Fruit fly (Drosophila melanogaster): ENCODE data around the gene hid.

dm6 chr3L:18201194-18201593 is 15.8 kb upstream of the hid start, which contains the start of gene CG7320:
- no peak for TF ChIP-seq CG7928 (GFP tag; optimal IDR thresholded peaks at IDR 0.05)
- TF ChIP-seq exex (tag; optimal IDR thresholded peaks at IDR 0.05) = no peak
- TF ChIP-seq CG1602 (GFP tag; optimal IDR thresholded peaks at IDR 0.05) = no peak
- no peak for TF ChIP-seq CG30020 (tag; optimal IDR thresholded peaks at IDR 0.05)
- no peak for TF ChIP-seq HLH3B (GFP tag; IDR thresholded peaks at IDR 0.05)
- no peak for TF ChIP-seq CG17361 (GFP tag; IDR thresholded peaks at IDR 0.05)
- no peak for TF ChIP-seq nerfin-2 (GFP tag; IDR thresholded peaks at IDR 0.05; ENCODE audit: partially characterized antibody)
- no peak for TF ChIP-seq Sry-β (GFP tag; optimal IDR thresholded peaks at IDR 0.05)
- TF ChIP-seq BtbVII (GFP tag; optimal IDR thresholded peaks at IDR 0.05) = no peak

Measured in whole organism, embryonic.